Worm (Caenorhabditis elegans) whole organism, L1 larva: ENCODE results near the gene ekl-5.

Experiments used
- C04F5.9 ChIP-seq: sonication (generic microtip); optimal IDR thresholded peaks from 2 replicates; lab custom pipeline; 2016; ENCODE audit warnings: missing genetic modification characterization, missing compliant biosample characterization
- aly-2 ChIP-seq: fragments of 150-350 bp; optimal IDR thresholded peaks from 2 replicates; lab custom pipeline; 2014; ENCODE audit warnings: missing biosample characterization, missing genetic modification characterization
- ceh-63 ChIP-seq: fragments of 200-800 bp; sonication (Bioruptor generic); optimal IDR thresholded peaks from 2 replicates; lab custom pipeline; 2018; ENCODE audit warnings: mild to moderate bottlenecking, missing genetic modification characterization, missing compliant biosample characterization
- ces-1 ChIP-seq: fragments of 150-350 bp; optimal IDR thresholded peaks from 2 replicates; lab custom pipeline; 2014; ENCODE audit warnings: missing biosample characterization, missing genetic modification reagents, missing genetic modification characterization
- dsc-1 ChIP-seq: sonication (generic microtip); optimal IDR thresholded peaks from 2 replicates; lab custom pipeline; 2016; ENCODE audit warnings: mild to moderate bottlenecking, missing genetic modification characterization, missing compliant biosample characterization
- efl-1 ChIP-seq, 4 experiments: fragments of 150-350 bp; optimal IDR thresholded peaks in 3 of 4; peaks in 1 of 4; 1 replicate in 1 of 4; 2 replicates in 3 of 4; lab custom pipeline; 2014; ENCODE audit warnings: missing biosample characterization in 2 of 4, missing genetic modification characterization in 2 of 4, missing genetic modification reagents in 2 of 4
- efl-3 ChIP-seq: fragments of 200-800 bp; sonication (Bioruptor generic); optimal IDR thresholded peaks from 2 replicates; lab custom pipeline; 2018; ENCODE audit warnings: mild to moderate bottlenecking, missing genetic modification characterization, missing compliant biosample characterization
- elt-2 ChIP-seq: sonication (generic microtip); optimal IDR thresholded peaks from 2 replicates; lab custom pipeline; 2016; ENCODE audit warnings: missing genetic modification characterization, mild to moderate bottlenecking, inconsistent platforms, missing compliant biosample characterization, missing genetic modification reagents
- elt-3 ChIP-seq, 6 experiments: fragments of 150-350 bp in 1 of 6; sonication (generic microtip); optimal IDR thresholded peaks; 2 replicates each; lab custom pipeline; 2017 to 2018; ENCODE audit warnings: missing biosample characterization in 6 of 6, missing genetic modification characterization in 6 of 6, inconsistent platforms in 1 of 6
- hlh-17 ChIP-seq: fragments of 200-800 bp; sonication (Bioruptor generic); optimal IDR thresholded peaks from 2 replicates; lab custom pipeline; 2018; ENCODE audit warnings: missing genetic modification characterization, mild to moderate bottlenecking, missing compliant biosample characterization, moderate library complexity, borderline replicate concordance
- lin-13 ChIP-seq: fragments of 150-350 bp; optimal IDR thresholded peaks from 2 replicates; lab custom pipeline; 2014; ENCODE audit warnings: missing biosample characterization, missing genetic modification reagents, missing genetic modification characterization
- lin-14 ChIP-seq: fragments of 200-800 bp; sonication (Bioruptor generic); optimal IDR thresholded peaks from 2 replicates; lab custom pipeline; 2018; ENCODE audit warnings: mild to moderate bottlenecking, missing genetic modification characterization, moderate library complexity, missing compliant biosample characterization
- lin-15B ChIP-seq: fragments of 150-350 bp; sonication (generic microtip); optimal IDR thresholded peaks from 3 replicates; lab custom pipeline; 2014; ENCODE audit warnings: missing biosample characterization, missing genetic modification characterization
- lir-3 ChIP-seq: sonication (generic microtip); optimal IDR thresholded peaks from 2 replicates; lab custom pipeline; 2016; ENCODE audit warnings: mild to moderate bottlenecking, missing genetic modification characterization, moderate library complexity, missing compliant biosample characterization; ENCODE audit not compliant: poor library complexity
- mep-1 ChIP-seq: fragments of 150-350 bp; optimal IDR thresholded peaks from 2 replicates; lab custom pipeline; 2014; ENCODE audit warnings: missing biosample characterization, missing genetic modification characterization
- nhr-11 ChIP-seq: fragments of 150-350 bp; optimal IDR thresholded peaks from 2 replicates; lab custom pipeline; 2014; ENCODE audit warnings: missing biosample characterization, missing genetic modification characterization
- nhr-12 ChIP-seq: sonication (generic microtip); optimal IDR thresholded peaks from 2 replicates; lab custom pipeline; 2017; ENCODE audit warnings: missing biosample characterization, missing genetic modification characterization
- nhr-20 ChIP-seq: sonication (generic microtip); optimal IDR thresholded peaks from 2 replicates; lab custom pipeline; 2016; ENCODE audit warnings: mild to moderate bottlenecking, missing genetic modification characterization, missing compliant biosample characterization
- nhr-28 ChIP-seq: fragments of 150-350 bp; optimal IDR thresholded peaks from 2 replicates; lab custom pipeline; 2014; ENCODE audit warnings: missing biosample characterization, missing genetic modification characterization
- nhr-77 ChIP-seq: fragments of 150-350 bp; optimal IDR thresholded peaks from 2 replicates; lab custom pipeline; 2014; ENCODE audit warnings: missing biosample characterization, missing genetic modification characterization
- nhr-85 ChIP-seq: sonication (generic microtip); peaks from one replicate; lab custom pipeline; 2016; ENCODE audit warnings: missing genetic modification characterization, inconsistent platforms, missing compliant biosample characterization
- skn-1 ChIP-seq: fragments of 150-350 bp; optimal IDR thresholded peaks from 2 replicates; lab custom pipeline; 2014; ENCODE audit warnings: missing biosample characterization, missing genetic modification characterization
- sox-4 ChIP-seq: sonication (generic microtip); optimal IDR thresholded peaks from 2 replicates; lab custom pipeline; 2016; ENCODE audit warnings: missing genetic modification characterization, missing compliant biosample characterization
- swsn-7 ChIP-seq: sonication (generic microtip); optimal IDR thresholded peaks from 2 replicates; lab custom pipeline; 2016; ENCODE audit warnings: missing genetic modification characterization, missing compliant biosample characterization
- tbx-2 ChIP-seq: sonication (generic microtip); optimal IDR thresholded peaks from 2 replicates; lab custom pipeline; 2016; ENCODE audit warnings: missing genetic modification characterization, missing compliant biosample characterization
- unc-130 ChIP-seq: fragments of 150-350 bp; optimal IDR thresholded peaks from 2 replicates; lab custom pipeline; 2017; ENCODE audit warnings: missing biosample characterization, missing genetic modification characterization, inconsistent platforms
- unc-30 ChIP-seq: sonication (generic microtip); optimal IDR thresholded peaks from 2 replicates; lab custom pipeline; 2017; ENCODE audit warnings: missing biosample characterization, missing genetic modification characterization
- unc-62 ChIP-seq: fragments of 150-350 bp; optimal IDR thresholded peaks from 2 replicates; lab custom pipeline; 2014; ENCODE audit warnings: missing biosample characterization, missing genetic modification reagents, missing genetic modification characterization
- unc-98 ChIP-seq: fragments of 200-800 bp; sonication (Bioruptor generic); IDR thresholded peaks from 2 replicates; pipeline ENCODE4 v1.3.6; 2022; ENCODE audit warnings: missing genetic modification characterization, missing compliant biosample characterization
- vab-15 ChIP-seq: sonication (generic microtip); optimal IDR thresholded peaks from 2 replicates; lab custom pipeline; 2017; ENCODE audit warnings: missing genotype, mild to moderate bottlenecking, missing genetic modification characterization, missing compliant biosample characterization
- xbp-1 ChIP-seq: sonication (generic microtip); optimal IDR thresholded peaks from 2 replicates; lab custom pipeline; 2016; ENCODE audit warnings: missing genetic modification characterization, missing compliant biosample characterization

Gene ekl-5

ce11 chrX:13885131-13885530, 31.8 kb downstream of the ekl-5 start (continued):
- TF ChIP-seq nhr-20 (tag; lab: Kevin White, UChicago) (peak; percentile 35), elt-3 (tag; optimal IDR thresholded peaks at IDR 0.05; lab: Kevin White, UChicago) (peak in 4 of 6 experiments; percentile 30 to 56 (median 37)), lin-13 (no peak), nhr-77 (tag; lab: Kevin White, UChicago) (no peak), xbp-1 (tag; lab: Kevin White, UChicago) (no peak), unc-62 (GFP tag; lab: Kevin White, UChicago) (no peak), lir-3 (tag; lab: Kevin White, UChicago) (no peak), mep-1 (tag; lab: Kevin White, UChicago) (peak; percentile 10), tbx-2 (tag; lab: Kevin White, UChicago) (no peak), dsc-1 (no peak), unc-130 (no peak), nhr-12 (no peak), swsn-7 (tag; lab: Kevin White, UChicago) (no peak), lin-15B (tag; lab: Kevin White, UChicago) (no peak)

DNA sequence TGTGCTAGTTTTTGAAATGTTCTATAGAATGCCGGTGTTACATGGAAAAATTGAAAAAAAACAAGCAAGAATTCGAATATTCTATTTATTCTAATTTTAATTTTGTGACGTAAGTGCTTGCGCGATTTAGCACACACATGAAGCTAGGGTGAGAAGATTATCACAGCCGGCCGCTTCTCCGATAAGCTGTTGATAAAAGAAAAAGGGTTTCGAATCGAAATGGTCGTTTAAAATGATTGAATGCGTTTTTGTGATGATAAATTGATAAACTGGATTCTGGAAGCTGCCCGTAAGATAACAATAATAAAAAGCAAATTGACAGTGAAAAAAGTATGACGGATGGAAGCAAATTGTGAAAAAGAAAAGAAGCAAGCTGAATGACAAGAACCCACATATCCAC, 32.8 kb downstream of the ekl-5 start:
- TF ChIP-seq elt-2 (tag; lab: Kevin White, UChicago) (peak; percentile 88), nhr-85 (tag; lab: Kevin White, UChicago) (no peak), vab-15 (tag; lab: Kevin White, UChicago) (no peak), sox-4 (tag; lab: Kevin White, UChicago) (no peak), efl-3 (GFP tag; lab: Kevin White, UChicago) (no peak), swsn-7 (tag; lab: Kevin White, UChicago) (no peak), unc-98 (GFP tag; lab: Robert Waterston, UW) (no peak), hlh-17 (GFP tag; lab: Kevin White, UChicago) (no peak)

DNA sequence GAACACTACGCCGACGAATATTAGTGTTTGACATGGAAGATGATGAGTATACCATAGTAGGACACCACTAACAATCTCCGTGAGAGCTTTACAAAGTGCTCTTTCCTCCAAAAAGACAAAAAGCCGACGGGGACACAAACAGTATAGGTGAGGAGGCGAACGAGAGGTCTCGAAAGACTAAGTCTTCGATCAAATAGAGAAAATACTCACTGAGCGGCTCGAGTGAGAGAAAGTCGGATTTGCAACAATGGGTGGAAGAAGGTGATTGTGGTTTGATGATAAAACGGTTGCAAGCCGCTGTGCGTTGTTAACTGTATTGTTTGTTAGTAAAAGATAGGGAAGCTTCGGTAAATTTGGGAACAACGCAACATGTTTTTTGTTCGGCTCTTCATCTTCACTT, 34.3 kb downstream of the ekl-5 start, which contains the start of gene hlb-1:
Gene hlb-1, minus strand, starts transcription at position 101 of the 400 bp plus-strand sequence.
- peak; percentile 30 for TF ChIP-seq nhr-77 (tag; lab: Kevin White, UChicago)
- TF ChIP-seq nhr-11 (tag; lab: Kevin White, UChicago), result no peak
- TF ChIP-seq, all 84 proteins: peak for 1

DNA sequence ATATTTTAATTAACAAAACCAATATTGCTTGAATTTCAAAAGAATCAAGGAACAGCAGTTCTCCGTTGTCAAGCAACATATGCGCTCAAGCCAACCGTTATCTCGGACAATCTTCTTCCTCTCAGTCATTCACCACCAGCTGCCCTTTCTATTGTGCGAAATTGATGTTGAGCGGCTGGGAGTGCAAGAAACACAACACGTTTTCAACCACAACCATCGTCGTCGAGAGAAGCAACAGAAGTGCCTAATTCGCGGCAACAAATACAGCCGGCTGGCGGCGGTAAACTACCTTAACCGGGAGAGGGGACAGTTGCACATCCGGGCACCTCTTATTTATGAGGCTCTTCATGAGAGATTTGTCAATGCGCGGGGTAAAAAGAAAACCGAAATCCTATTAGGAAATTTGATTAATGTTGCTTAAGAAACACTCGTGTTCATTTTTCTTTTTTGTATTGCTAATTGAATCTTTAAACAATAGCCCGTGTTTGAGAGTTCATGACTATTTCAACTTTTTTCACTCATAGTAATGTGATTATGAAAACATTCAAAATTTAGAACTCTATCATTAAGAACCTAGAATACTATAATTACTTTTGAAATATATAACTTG, 35.1 kb downstream of the ekl-5 start:
- TF ChIP-seq skn-1 (tag; lab: Kevin White, UChicago) (no peak), nhr-28 (tag; lab: Kevin White, UChicago) (no peak), efl-1 (optimal IDR thresholded peaks at IDR 0.05; lab: Kevin White, UChicago) (no peak), efl-1 (GFP tag; optimal IDR thresholded peaks at IDR 0.05 in 1 of 2; lab: Kevin White, UChicago) (no peak), unc-30 (no peak), lin-14 (GFP tag; lab: Kevin White, UChicago) (peak; percentile 29)

- TF ChIP-seq C04F5.9 (tag; lab: Kevin White, UChicago), result no peak
- no peak for TF ChIP-seq hlh-17 (GFP tag; lab: Kevin White, UChicago)
- TF ChIP-seq swsn-7 (tag; lab: Kevin White, UChicago), result no peak
- no peak for TF ChIP-seq unc-130
These were observed 38.9 kb downstream of the ekl-5 start for ce11 chrX:13878082-13878481.

DNA sequence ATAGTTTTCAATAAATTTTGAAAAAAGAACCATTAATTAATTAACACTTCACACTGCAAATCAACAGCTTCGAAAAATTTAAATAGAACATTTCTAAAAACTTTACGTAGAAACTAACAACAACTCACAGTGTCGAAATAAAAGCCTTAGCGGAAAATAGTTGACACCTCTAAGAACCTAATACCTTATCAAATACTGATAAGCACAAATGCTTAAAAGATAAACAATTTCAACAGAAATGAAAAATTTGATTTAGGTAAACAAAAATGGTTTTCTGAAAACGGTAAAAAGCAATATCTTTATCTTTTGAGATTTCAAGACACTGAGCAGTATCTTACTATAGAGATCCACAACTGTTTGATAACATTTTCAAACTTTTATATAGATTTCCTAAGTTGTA, 40.1 kb downstream of the ekl-5 start:
- TF ChIP-seq elt-2 (tag; lab: Kevin White, UChicago) (peak; percentile 58), ces-1 (GFP tag; lab: Kevin White, UChicago) (no peak)

DNA sequence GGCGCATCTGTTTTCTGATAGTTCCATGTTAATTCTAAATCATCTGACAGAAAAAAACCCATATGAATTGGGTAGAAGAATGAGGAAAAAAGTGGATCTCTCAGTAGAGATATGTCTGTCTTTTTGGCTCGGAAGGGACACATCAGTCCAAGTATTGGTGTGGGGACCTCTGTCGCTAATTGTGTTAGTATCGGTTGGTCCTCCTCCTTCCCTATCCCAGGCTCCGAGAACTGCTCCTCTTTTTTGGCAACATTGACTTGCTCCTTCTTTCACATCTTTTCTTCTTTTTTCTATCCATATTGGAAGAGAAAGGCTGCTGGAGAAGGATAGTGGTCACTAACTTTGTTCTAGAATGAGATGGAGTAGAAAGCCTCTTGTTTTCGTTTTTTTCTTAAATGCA, 41.1 kb downstream of the ekl-5 start:
- peak; percentile 55 for TF ChIP-seq lin-14 (GFP tag; lab: Kevin White, UChicago)
- TF ChIP-seq unc-98 (GFP tag; lab: Robert Waterston, UW), result no peak
- TF ChIP-seq efl-1 (optimal IDR thresholded peaks at IDR 0.05; lab: Kevin White, UChicago), result no peak
- TF ChIP-seq efl-1 (GFP tag; optimal IDR thresholded peaks at IDR 0.05 in 1 of 2; lab: Kevin White, UChicago), result no peak
- TF ChIP-seq aly-2, result no peak
- TF ChIP-seq ceh-63 (GFP tag; lab: Kevin White, UChicago), result no peak
- TF ChIP-seq nhr-11 (tag; lab: Kevin White, UChicago), result no peak
- TF ChIP-seq, all 84 proteins: peak for 1
